Fruit fly (Drosophila melanogaster): ENCODE data around the gene eag.
A peak's percentile ranks its signal among the peaks of the same experiment; 100 is the strongest.

Gene eag

dm6 chrX:15026897-15027296 lies 71.6 kb downstream of the eag start (continued):
- TF ChIP-seq CG5180 (GFP tag; optimal IDR thresholded peaks at IDR 0.05) = no peak
- no peak for TF ChIP-seq Optix (GFP tag; IDR thresholded peaks at IDR 0.05)
- peak in 1 of 2 experiments; percentile 4 for TF ChIP-seq Pdp1 (GFP tag; optimal IDR thresholded peaks at IDR 0.05)
- no peak for TF ChIP-seq Eip74EF (GFP tag; optimal IDR thresholded peaks at IDR 0.05)
- no peak for TF ChIP-seq fru (optimal IDR thresholded peaks at IDR 0.05)
- TF ChIP-seq CG2889 (GFP tag; IDR thresholded peaks at IDR 0.05) = no peak
- no peak for TF ChIP-seq CG7556 (GFP tag; optimal IDR thresholded peaks at IDR 0.05)
- no peak for TF ChIP-seq pum (GFP tag; optimal IDR thresholded peaks at IDR 0.05)
- TF ChIP-seq kni (GFP tag; optimal IDR thresholded peaks at IDR 0.05) = no peak
- no peak for TF ChIP-seq CG13424 (tag; optimal IDR thresholded peaks at IDR 0.05)
- TF ChIP-seq CG14050 (GFP tag; IDR thresholded peaks at IDR 0.05) = no peak
- TF ChIP-seq Sry-β (GFP tag; optimal IDR thresholded peaks at IDR 0.05) = no peak
- no peak for TF ChIP-seq maf-S (GFP tag; optimal IDR thresholded peaks at IDR 0.05)
- peak in 1 of 2 experiments; percentile 34 for TF ChIP-seq chif (GFP tag; optimal IDR thresholded peaks at IDR 0.05)
- no peak for TF ChIP-seq CG18764 (GFP tag; optimal IDR thresholded peaks at IDR 0.05)
- no peak for TF ChIP-seq CG17829 (tag; optimal IDR thresholded peaks at IDR 0.05)
- TF ChIP-seq CG34224 (GFP tag; IDR thresholded peaks at IDR 0.05; ENCODE audit: partially characterized antibody) = no peak
- no peak for TF ChIP-seq CG12071 (GFP tag; optimal IDR thresholded peaks at IDR 0.05)
- peak; percentile 36 for TF ChIP-seq CG18262 (tag; optimal IDR thresholded peaks at IDR 0.05)
- no peak for TF ChIP-seq CG2199 (GFP tag; IDR thresholded peaks at IDR 0.05)
- TF ChIP-seq pnt (GFP tag; optimal IDR thresholded peaks at IDR 0.05) = peak; percentile 5
- TF ChIP-seq Atf-2 (GFP tag; optimal IDR thresholded peaks at IDR 0.05) = no peak
- TF ChIP-seq CG11560 (tag; IDR thresholded peaks at IDR 0.05) = no peak
- TF ChIP-seq CG9437 (GFP tag; optimal IDR thresholded peaks at IDR 0.05) = no peak
- no peak for TF ChIP-seq CG6791 (GFP tag; IDR thresholded peaks at IDR 0.05; ENCODE audit: partially characterized antibody)
- TF ChIP-seq Bdp1 (GFP tag; optimal IDR thresholded peaks at IDR 0.05) = no peak
- TF ChIP-seq CG34376 (GFP tag; optimal IDR thresholded peaks at IDR 0.05) = no peak
- no peak for TF ChIP-seq sr (GFP tag; IDR thresholded peaks at IDR 0.05)
- TF ChIP-seq so (GFP tag; IDR thresholded peaks at IDR 0.05) = peak; percentile 16; the same call in 1 of the 3 replicates
- no peak for TF ChIP-seq CG6765 (GFP tag; optimal IDR thresholded peaks at IDR 0.05)
- TF ChIP-seq Lhr (GFP tag; optimal IDR thresholded peaks at IDR 0.05) = no peak
- TF ChIP-seq ssp (GFP tag; IDR thresholded peaks at IDR 0.05) = no peak
- TF ChIP-seq croc (GFP tag; conservative IDR thresholded peaks at IDR 0.05) = no peak
- no peak for TF ChIP-seq CG3407 (GFP tag; optimal IDR thresholded peaks at IDR 0.05)
- TF ChIP-seq jigr1 (GFP tag; IDR thresholded peaks at IDR 0.05) = no peak
- no peak for TF ChIP-seq CG3726 (GFP tag; IDR thresholded peaks at IDR 0.05)
- no peak for TF ChIP-seq bbx (GFP tag; IDR thresholded peaks at IDR 0.05; ENCODE audit: partially characterized antibody)
- TF ChIP-seq ranshi (GFP tag; IDR thresholded peaks at IDR 0.05) = no peak
- no peak for TF ChIP-seq Sin3A (optimal IDR thresholded peaks at IDR 0.05)
- peak; percentile 23 for TF ChIP-seq Xbp1 (GFP tag; optimal IDR thresholded peaks at IDR 0.05)
- no peak for TF ChIP-seq CG9609 (GFP tag; optimal IDR thresholded peaks at IDR 0.05)
- no peak for TF ChIP-seq Tbp (GFP tag; optimal IDR thresholded peaks at IDR 0.05)
- TF ChIP-seq CG10959 (GFP tag; IDR thresholded peaks at IDR 0.05) = no peak
- TF ChIP-seq CG7745 (tag; optimal IDR thresholded peaks at IDR 0.05) = no peak
- no peak for TF ChIP-seq ems (GFP tag; optimal IDR thresholded peaks at IDR 0.05)
- TF ChIP-seq Opbp (GFP tag; IDR thresholded peaks at IDR 0.05; ENCODE audit: partially characterized antibody) = no peak
- no peak for TF ChIP-seq CG32772 (GFP tag; IDR thresholded peaks at IDR 0.05)
- TF ChIP-seq CG14441 (GFP tag; IDR thresholded peaks at IDR 0.05) = peak; percentile 42; the same call in 1 of the 2 replicates
- TF ChIP-seq Awh (GFP tag; IDR thresholded peaks at IDR 0.05) = 0 out of 2 replicates have a peak, but pooled peaks have one; percentile 46
- TF ChIP-seq dmrt99B (tag; optimal IDR thresholded peaks at IDR 0.05) = peak; percentile 35
- TF ChIP-seq mirr (GFP tag; optimal IDR thresholded peaks at IDR 0.05) = no peak
- TF ChIP-seq slp2 (GFP tag; optimal IDR thresholded peaks at IDR 0.05) = no peak
